Fruit fly (Drosophila melanogaster) whole organism, embryonic: ENCODE data around the gene ato.

Experiments
- CG11695 ChIP-seq: fragments of 200-800 bp; sonication (Bioruptor generic); IDR thresholded peaks from 3 replicates; pipeline ENCODE4 v1.3.6; 2022; ENCODE audit warnings: missing biosample characterization, missing genetic modification characterization
- CG12659 ChIP-seq: fragments of 200-800 bp; sonication (Bioruptor generic); optimal IDR thresholded peaks from 3 replicates; lab custom pipeline; 2017; ENCODE audit warnings: mild to moderate bottlenecking, missing biosample characterization, missing genetic modification reagents, missing genetic modification characterization
- CG14014 ChIP-seq: fragments of 200-800 bp; sonication (Bioruptor generic); IDR thresholded peaks from 2 replicates; pipeline ENCODE4 v1.3.6; 2022; ENCODE audit warnings: missing biosample characterization, missing genetic modification characterization
- CG14710 ChIP-seq: fragments of 200-800 bp; sonication (Bioruptor generic); optimal IDR thresholded peaks from 3 replicates; lab custom pipeline; 2019; ENCODE audit warnings: missing biosample characterization, mild to moderate bottlenecking, missing genetic modification characterization, moderate library complexity
- CG1529 ChIP-seq: fragments of 200-800 bp; sonication (Bioruptor generic); optimal IDR thresholded peaks from 3 replicates; lab custom pipeline; 2018; ENCODE audit warnings: missing biosample characterization, missing genetic modification characterization
- CG15696 ChIP-seq: fragments of 200-800 bp; sonication (Bioruptor generic); optimal IDR thresholded peaks from 2 replicates; lab custom pipeline; 2019; ENCODE audit warnings: missing biosample characterization, mild to moderate bottlenecking, missing genetic modification characterization, moderate library complexity
- CG1602 ChIP-seq: fragments of 200-800 bp; sonication (Bioruptor generic); optimal IDR thresholded peaks from 3 replicates; lab custom pipeline; 2016; ENCODE audit warnings: missing biosample characterization, missing genetic modification characterization
- CG16863 ChIP-seq: fragments of 200-800 bp; sonication (Bioruptor generic); optimal IDR thresholded peaks from 3 replicates; lab custom pipeline; 2016; ENCODE audit warnings: missing biosample characterization, missing genetic modification characterization
- CG17802 ChIP-seq: fragments of 200-800 bp; sonication (Bioruptor generic); optimal IDR thresholded peaks from 2 replicates; lab custom pipeline; 2018; ENCODE audit warnings: missing biosample characterization, mild to moderate bottlenecking, missing genetic modification characterization, moderate library complexity
- CG18262 ChIP-seq: fragments of 200-800 bp; optimal IDR thresholded peaks from 3 replicates; lab custom pipeline; 2019; ENCODE audit warnings: missing biosample characterization, mild to moderate bottlenecking, missing genetic modification characterization, moderate library complexity
- CG2120 ChIP-seq: fragments of 200-800 bp; sonication (Bioruptor generic); optimal IDR thresholded peaks from 3 replicates; lab custom pipeline; 2016; ENCODE audit warnings: missing biosample characterization, missing genetic modification characterization
- CG30431 ChIP-seq: fragments of 200-800 bp; sonication (Bioruptor generic); optimal IDR thresholded peaks from 2 replicates; lab custom pipeline; 2017; ENCODE audit warnings: missing biosample characterization, missing genetic modification characterization
- CG32532 ChIP-seq: fragments of 200-800 bp; sonication (Bioruptor generic); IDR thresholded peaks from 2 replicates; pipeline ENCODE4 v1.3.6; 2022; ENCODE audit warnings: missing biosample characterization, missing genetic modification characterization
- CG32767 ChIP-seq: fragments of 200-800 bp; sonication (Bioruptor generic); IDR thresholded peaks from 2 replicates; pipeline ENCODE4 v1.3.6; 2022; ENCODE audit warnings: missing biosample characterization, missing genetic modification characterization
- CG6765 ChIP-seq: fragments of 200-800 bp; sonication (Bioruptor generic); optimal IDR thresholded peaks from 3 replicates; lab custom pipeline; 2017; ENCODE audit warnings: missing biosample characterization, mild to moderate bottlenecking, missing genetic modification characterization
- CG7357 ChIP-seq: fragments of 200-800 bp; sonication (Bioruptor generic); IDR thresholded peaks from 3 replicates; pipeline ENCODE4 v1.3.6; 2022; ENCODE audit warnings: missing biosample characterization, missing genetic modification characterization
- CG8359 ChIP-seq: fragments of 200-800 bp; sonication (Bioruptor generic); optimal IDR thresholded peaks from 2 replicates; lab custom pipeline; 2017; ENCODE audit warnings: missing biosample characterization, mild to moderate bottlenecking, missing genetic modification characterization, borderline replicate concordance
- CG8388 ChIP-seq: fragments of 200-800 bp; sonication (Bioruptor generic); optimal IDR thresholded peaks from 2 replicates; lab custom pipeline; 2019; ENCODE audit warnings: missing biosample characterization, mild to moderate bottlenecking, missing genetic modification characterization, moderate library complexity
- CG9817 ChIP-seq: fragments of 200-800 bp; sonication (Bioruptor generic); optimal IDR thresholded peaks from 2 replicates; lab custom pipeline; 2018; ENCODE audit warnings: missing biosample characterization, mild to moderate bottlenecking, missing genetic modification characterization, moderate library complexity
- CrebB ChIP-seq: fragments of 200-800 bp; sonication (Bioruptor generic); optimal IDR thresholded peaks from 3 replicates; lab custom pipeline; 2018; ENCODE audit warnings: missing biosample characterization, mild to moderate bottlenecking, missing genetic modification characterization
- Doc3 ChIP-seq: fragments of 200-800 bp; sonication (Bioruptor generic); IDR thresholded peaks from 3 replicates; pipeline ENCODE4 v1.3.6; 2022; ENCODE audit warnings: missing biosample characterization, missing genetic modification characterization; ENCODE audit not compliant: partially characterized antibody
- Ets65A ChIP-seq: fragments of 200-800 bp; sonication (Bioruptor generic); peaks from one replicate; lab custom pipeline; 2016; ENCODE audit warnings: missing biosample characterization, missing genetic modification characterization
- H15 ChIP-seq: fragments of 200-800 bp; sonication (Bioruptor generic); IDR thresholded peaks from 3 replicates; pipeline ENCODE4 v1.3.6; 2022; ENCODE audit warnings: missing biosample characterization, missing genetic modification characterization
- Hsf ChIP-seq: fragments of 200-800 bp; sonication (Bioruptor generic); optimal IDR thresholded peaks from 3 replicates; lab custom pipeline; 2016; ENCODE audit warnings: missing biosample characterization, missing genetic modification characterization
- Jarid2 ChIP-seq: fragments of 200-800 bp; sonication (Bioruptor generic); optimal IDR thresholded peaks from 3 replicates; lab custom pipeline; 2017; ENCODE audit warnings: mild to moderate bottlenecking, missing biosample characterization, missing genetic modification reagents, missing genetic modification characterization
- Lpt ChIP-seq: fragments of >200 bp; optimal IDR thresholded peaks from 2 replicates; lab custom pipeline; 2018; ENCODE audit warnings: missing biosample characterization, missing genetic modification characterization
- NFAT ChIP-seq: fragments of 200-800 bp; sonication (Bioruptor generic); IDR thresholded peaks from 2 replicates; pipeline ENCODE4 v1.3.6; 2022; ENCODE audit warnings: missing biosample characterization, missing genetic modification characterization
- Neu2 ChIP-seq: fragments of 200-800 bp; sonication (Bioruptor generic); optimal IDR thresholded peaks from 3 replicates; lab custom pipeline; 2016; ENCODE audit warnings: missing biosample characterization, missing genetic modification characterization, borderline replicate concordance
- Nf-YA ChIP-seq: fragments of 200-800 bp; sonication (Bioruptor generic); IDR thresholded peaks from 2 replicates; pipeline ENCODE4 v1.3.6; 2022; ENCODE audit warnings: missing biosample characterization, missing genetic modification characterization
- Optix ChIP-seq: fragments of 200-800 bp; sonication (Bioruptor generic); IDR thresholded peaks from 3 replicates; pipeline ENCODE4 v1.3.6; 2022; ENCODE audit warnings: missing biosample characterization, missing genetic modification characterization
- Rx ChIP-seq: fragments of 200-800 bp; sonication (Bioruptor generic); IDR thresholded peaks from 2 replicates; pipeline ENCODE4 v1.3.6; 2022; ENCODE audit warnings: missing biosample characterization, missing genetic modification characterization
- TFAM ChIP-seq: fragments of 200-800 bp; sonication (Bioruptor generic); optimal IDR thresholded peaks from 2 replicates; lab custom pipeline; 2017; ENCODE audit warnings: missing biosample characterization, missing genetic modification characterization, inconsistent platforms
- al ChIP-seq: fragments of 200-800 bp; sonication (Bioruptor generic); IDR thresholded peaks from 2 replicates; pipeline ENCODE4 v1.3.6; 2022; ENCODE audit warnings: missing biosample characterization, missing genetic modification characterization
- ap ChIP-seq: fragments of 200-800 bp; sonication (Bioruptor generic); IDR thresholded peaks from 2 replicates; pipeline ENCODE4 v1.3.6; 2022; ENCODE audit warnings: missing biosample characterization, missing genetic modification characterization
- bcd ChIP-seq: fragments of 200-800 bp; sonication (Bioruptor generic); optimal IDR thresholded peaks from 2 replicates; lab custom pipeline; 2017; ENCODE audit warnings: missing biosample characterization, mild to moderate bottlenecking, missing genetic modification characterization
- cg ChIP-seq: fragments of 200-800 bp; sonication (Bioruptor generic); optimal IDR thresholded peaks from 3 replicates; lab custom pipeline; 2019; ENCODE audit warnings: missing biosample characterization, mild to moderate bottlenecking, missing genetic modification characterization, moderate library complexity
- chinmo ChIP-seq: fragments of 200-800 bp; sonication (Bioruptor generic); IDR thresholded peaks from 4 replicates; pipeline ENCODE4 v1.3.6; 2022; ENCODE audit warnings: missing biosample characterization, missing genetic modification characterization; ENCODE audit not compliant: partially characterized antibody
- dan ChIP-seq: fragments of 200-800 bp; sonication (Bioruptor generic); IDR thresholded peaks from 2 replicates; pipeline ENCODE4 v1.3.6; 2022; ENCODE audit warnings: missing biosample characterization, missing genetic modification characterization
- ham ChIP-seq: fragments of 200-800 bp; sonication (Bioruptor generic); IDR thresholded peaks from 2 replicates; pipeline ENCODE4 v1.3.6; 2022; ENCODE audit warnings: missing biosample characterization, missing genetic modification characterization
- kay ChIP-seq: fragments of 200-800 bp; sonication (Bioruptor generic); optimal IDR thresholded peaks from 2 replicates; lab custom pipeline; 2016; ENCODE audit warnings: missing biosample characterization, missing genetic modification characterization
- lov ChIP-seq, 2 experiments: fragments of 200-800 bp in 1 of 2; fragments of >200 bp in 1 of 2; sonication (Bioruptor generic) in 1 of 2; IDR thresholded peaks in 1 of 2; optimal IDR thresholded peaks in 1 of 2; 2 replicates in 1 of 2; 3 replicates in 1 of 2; pipeline versions ENCODE4 v1.3.6 to Lab custom; 2017 to 2022; ENCODE audit warnings: missing biosample characterization in 1 of 2, missing genetic modification characterization in 1 of 2
- phol ChIP-seq: fragments of 200-800 bp; sonication (Bioruptor generic); optimal IDR thresholded peaks from 3 replicates; lab custom pipeline; 2018; ENCODE audit warnings: missing biosample characterization, mild to moderate bottlenecking, missing genetic modification characterization, moderate library complexity
- psq ChIP-seq: fragments of 200-800 bp; sonication (Bioruptor generic); optimal IDR thresholded peaks from 2 replicates; lab custom pipeline; 2017; ENCODE audit warnings: missing biosample characterization, missing genetic modification characterization
- seq ChIP-seq: fragments of 200-800 bp; sonication (Bioruptor generic); IDR thresholded peaks from 2 replicates; pipeline ENCODE4 v1.3.6; 2022; ENCODE audit warnings: missing biosample characterization, missing genetic modification characterization
- sug ChIP-seq: fragments of 200-800 bp; optimal IDR thresholded peaks from 2 replicates; lab custom pipeline; 2019; ENCODE audit warnings: missing biosample characterization, mild to moderate bottlenecking, missing genetic modification characterization, moderate library complexity
- twi ChIP-seq: fragments of 200-800 bp; optimal IDR thresholded peaks from 2 replicates; lab custom pipeline; 2019; ENCODE audit warnings: missing biosample characterization, mild to moderate bottlenecking, missing genetic modification characterization, moderate library complexity
- unpg ChIP-seq: fragments of 200-800 bp; sonication (Bioruptor generic); optimal IDR thresholded peaks from 3 replicates; lab custom pipeline; 2018; ENCODE audit warnings: missing biosample characterization, mild to moderate bottlenecking, missing genetic modification characterization, moderate library complexity
- vnd ChIP-seq: fragments of 200-800 bp; sonication (Bioruptor generic); IDR thresholded peaks from 3 replicates; pipeline ENCODE4 v1.3.6; 2022; ENCODE audit warnings: missing biosample characterization, missing genetic modification characterization; ENCODE audit not compliant: partially characterized antibody
- wdn ChIP-seq: fragments of 200-800 bp; sonication (Bioruptor generic); IDR thresholded peaks from 2 replicates; pipeline ENCODE4 v1.3.6; 2022; ENCODE audit warnings: missing biosample characterization, missing genetic modification characterization
- wek ChIP-seq: fragments of 200-800 bp; sonication (Bioruptor generic); optimal IDR thresholded peaks from 3 replicates; lab custom pipeline; 2018; ENCODE audit warnings: missing biosample characterization, mild to moderate bottlenecking, missing genetic modification characterization, moderate library complexity

ato gene

dm6 chr3R:8233370-8233773 is 44.5 kb upstream of the ato start, which contains the start of gene PolI (continued):
- TF ChIP-seq TFAM (GFP tag; lab: Kevin White, UChicago) (no peak), twi (tag; lab: Kevin White, UChicago) (peak; percentile 2)
- TF ChIP-seq, all 482 proteins: peak for 137

- TF ChIP-seq wdn: no peak
- TF ChIP-seq bcd (GFP tag; lab: Kevin White, UChicago): no peak
- TF ChIP-seq CG32767 (GFP tag; lab: Robert Waterston, UW): no peak
- no peak for TF ChIP-seq psq
- peak; percentile 43 for TF ChIP-seq phol (tag; lab: Kevin White, UChicago)
- TF ChIP-seq Jarid2: no peak
- no peak for TF ChIP-seq ap
- no peak for TF ChIP-seq CG6765 (GFP tag; lab: Kevin White, UChicago)
- TF ChIP-seq Neu2 (GFP tag; lab: Kevin White, UChicago): no peak
- TF ChIP-seq CG8388 (GFP tag; lab: Kevin White, UChicago): peak; percentile 53
- no peak for TF ChIP-seq cg (GFP tag; lab: Kevin White, UChicago)
- no peak for TF ChIP-seq dan (GFP tag; lab: Robert Waterston, UW)
- TF ChIP-seq CG17802 (tag; lab: Kevin White, UChicago): no peak
- no peak for TF ChIP-seq CrebB (tag; lab: Kevin White, UChicago)
- no peak for TF ChIP-seq Optix (GFP tag; lab: Robert Waterston, UW)
- no peak for TF ChIP-seq CG8359 (GFP tag; lab: Kevin White, UChicago)
- TF ChIP-seq Lpt: no peak
- no peak for TF ChIP-seq H15 (GFP tag; lab: Robert Waterston, UW)
- no peak for TF ChIP-seq Doc3 (GFP tag; lab: Robert Waterston, UW)
- no peak for TF ChIP-seq sug (tag; lab: Kevin White, UChicago)
- no peak for TF ChIP-seq vnd (GFP tag; lab: Robert Waterston, UW)
- no peak for TF ChIP-seq chinmo (GFP tag; lab: Robert Waterston, UW)
- peak; percentile 29 for TF ChIP-seq CG18262 (tag; lab: Kevin White, UChicago)
- no peak for TF ChIP-seq wek
- no peak for TF ChIP-seq NFAT
- no peak for TF ChIP-seq CG32532
- no peak for TF ChIP-seq seq (GFP tag; lab: Robert Waterston, UW)
- TF ChIP-seq CG12659 (GFP tag; lab: Kevin White, UChicago): no peak
- TF ChIP-seq CG1602 (GFP tag; lab: Kevin White, UChicago): no peak
- TF ChIP-seq CG2120 (GFP tag; lab: Kevin White, UChicago): no peak
- peak; percentile 20 for TF ChIP-seq Hsf (GFP tag; lab: Kevin White, UChicago)
- no peak for TF ChIP-seq ham (GFP tag; lab: Robert Waterston, UW)
- no peak for TF ChIP-seq CG7357 (GFP tag; lab: Robert Waterston, UW)
- TF ChIP-seq CG15696: peak; percentile 1
- TF ChIP-seq CG14014 (GFP tag; lab: Robert Waterston, UW): peak; percentile 38; the same call in 1 of the 2 replicates
- peak; percentile 55 for TF ChIP-seq Ets65A
- TF ChIP-seq kay (GFP tag; lab: Kevin White, UChicago): no peak
- no peak for TF ChIP-seq CG14710
- peak; percentile 10 for TF ChIP-seq unpg (GFP tag; lab: Kevin White, UChicago)
- TF ChIP-seq CG1529 (GFP tag; lab: Kevin White, UChicago): peak; percentile 18
- no peak for TF ChIP-seq CG16863
- TF ChIP-seq al: no peak
- no peak for TF ChIP-seq lov (optimal IDR thresholded peaks at IDR 0.05; lab: Kevin White, UChicago)
- TF ChIP-seq lov (GFP tag; IDR thresholded peaks at IDR 0.05; lab: Robert Waterston, UW): no peak
- TF ChIP-seq Nf-YA (GFP tag; lab: Robert Waterston, UW): no peak
- no peak for TF ChIP-seq CG11695 (GFP tag; lab: Robert Waterston, UW)
- TF ChIP-seq CG9817 (tag; lab: Kevin White, UChicago): no peak
- no peak for TF ChIP-seq Rx (GFP tag; lab: Robert Waterston, UW)
- no peak for TF ChIP-seq CG30431 (GFP tag; lab: Kevin White, UChicago)
Measured at dm6 chr3R:8233864-8234263, 44.0 kb upstream of the ato start.
